Fruit fly (Drosophila melanogaster): Measurements from ENCODE around the gene CG13926.

Gene CG13926

DNA sequence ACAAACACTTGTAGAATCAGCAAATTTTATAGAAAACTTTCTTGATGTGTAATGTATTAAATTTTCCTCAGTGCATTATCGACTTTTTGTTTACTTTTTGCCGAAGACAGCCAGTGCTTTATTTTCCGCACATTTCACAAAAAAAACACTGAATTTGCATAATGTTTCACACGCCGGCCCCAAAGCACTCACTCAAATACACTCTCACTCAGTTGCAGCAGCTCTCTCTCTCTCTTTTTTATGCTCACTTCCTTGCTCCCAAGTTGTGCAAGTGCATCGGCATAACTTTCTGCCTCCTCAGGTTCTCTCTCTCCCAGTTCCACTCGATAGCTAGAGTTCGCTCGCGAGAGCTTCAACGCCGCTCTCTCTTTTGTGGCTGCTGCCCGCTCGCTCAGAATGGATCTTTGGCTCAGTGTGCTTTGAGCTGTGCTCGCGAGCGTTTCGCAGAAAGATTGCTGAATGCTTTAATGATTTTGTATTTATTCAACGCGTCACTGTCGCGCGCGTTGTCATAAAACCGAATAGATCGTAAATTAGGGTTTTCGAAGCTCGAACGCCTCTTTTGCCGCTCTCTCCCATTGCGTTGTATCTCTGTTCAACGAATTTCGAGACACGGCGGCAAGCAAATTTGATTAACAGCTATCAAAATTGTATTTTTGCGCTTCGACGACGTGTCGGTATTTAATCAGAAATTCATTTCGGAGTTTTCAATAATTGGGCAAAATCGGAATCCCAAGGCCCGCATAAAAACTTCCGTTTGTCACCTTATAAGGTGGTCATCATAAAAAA lies 31.5 kb downstream of the CG13926 start (continued):
- TF ChIP-seq emc (GFP tag; optimal IDR thresholded peaks at IDR 0.05): no peak
- TF ChIP-seq ac (GFP tag; optimal IDR thresholded peaks at IDR 0.05): no peak
- TF ChIP-seq Atf6 (GFP tag; IDR thresholded peaks at IDR 0.05): 0 out of 2 replicates have a peak, but pooled peaks have one; percentile 36
- TF ChIP-seq Elba2 (GFP tag; optimal IDR thresholded peaks at IDR 0.05): no peak
- peak; percentile 7 for TF ChIP-seq CG5245 (GFP tag; optimal IDR thresholded peaks at IDR 0.05)
- peak; percentile 54; the same call in 2 of the 3 replicates for TF ChIP-seq CG11695 (GFP tag; IDR thresholded peaks at IDR 0.05)
- TF ChIP-seq nerfin-1 (tag; optimal IDR thresholded peaks at IDR 0.05): no peak
- TF ChIP-seq CG6813 (GFP tag; optimal IDR thresholded peaks at IDR 0.05): peak; percentile 53
- peak; percentile 39 for TF ChIP-seq cg (GFP tag; optimal IDR thresholded peaks at IDR 0.05)
- TF ChIP-seq CG4360 (GFP tag; IDR thresholded peaks at IDR 0.05): peak; percentile 47; the same call in 1 of the 2 replicates
- TF ChIP-seq sim (GFP tag; IDR thresholded peaks at IDR 0.05): no peak
- peak; percentile 75 for TF ChIP-seq nom (GFP tag; optimal IDR thresholded peaks at IDR 0.05)
- TF ChIP-seq YL-1 (GFP tag; optimal IDR thresholded peaks at IDR 0.05): no peak
- TF ChIP-seq odd (GFP tag; optimal IDR thresholded peaks at IDR 0.05): peak; percentile 29
- peak; percentile 28 for TF ChIP-seq vfl (GFP tag; optimal IDR thresholded peaks at IDR 0.05)
- peak; percentile 24; the same call in 1 of the 2 replicates for TF ChIP-seq CG17328 (GFP tag; IDR thresholded peaks at IDR 0.05)
- peak; percentile 78 for TF ChIP-seq lbe (GFP tag; optimal IDR thresholded peaks at IDR 0.05)
- no peak for TF ChIP-seq CG10979 (tag; optimal IDR thresholded peaks at IDR 0.05)
- no peak for TF ChIP-seq CG12219 (GFP tag; optimal IDR thresholded peaks at IDR 0.05)
- TF ChIP-seq yki (optimal IDR thresholded peaks at IDR 0.05): peak; percentile 99
- peak; percentile 65 for TF ChIP-seq rib (GFP tag; IDR thresholded peaks at IDR 0.05)
- no peak for TF ChIP-seq CG9817 (tag; optimal IDR thresholded peaks at IDR 0.05)
- no peak for TF ChIP-seq CG33213 (GFP tag; optimal IDR thresholded peaks at IDR 0.05)
- no peak for TF ChIP-seq H15 (GFP tag; IDR thresholded peaks at IDR 0.05)
- TF ChIP-seq CG34376 (GFP tag; optimal IDR thresholded peaks at IDR 0.05): peak; percentile 66
- no peak for TF ChIP-seq dati (GFP tag; IDR thresholded peaks at IDR 0.05)
- TF ChIP-seq CG12391 (tag; optimal IDR thresholded peaks at IDR 0.05): no peak
- no peak for TF ChIP-seq Dref (GFP tag; IDR thresholded peaks at IDR 0.05)
- peak; percentile 24 for TF ChIP-seq CG15514 (GFP tag; optimal IDR thresholded peaks at IDR 0.05)
- peak; percentile 71 for TF ChIP-seq sens (GFP tag)
- peak; percentile 73 for TF ChIP-seq HLHmδ (GFP tag; optimal IDR thresholded peaks at IDR 0.05)
- TF ChIP-seq pros (GFP tag; optimal IDR thresholded peaks at IDR 0.05): peak; percentile 6
- peak; percentile 9 for TF ChIP-seq ftz-f1 (GFP tag; optimal IDR thresholded peaks at IDR 0.05)
- no peak for TF ChIP-seq CG8089 (GFP tag; optimal IDR thresholded peaks at IDR 0.05)
- peak; percentile 82; the same call in 3 of the 4 replicates for TF ChIP-seq chinmo (GFP tag; IDR thresholded peaks at IDR 0.05; ENCODE audit: partially characterized antibody)
- no peak for TF ChIP-seq CG9932 (GFP tag; IDR thresholded peaks at IDR 0.05)
- TF ChIP-seq CG16813 (GFP tag; IDR thresholded peaks at IDR 0.05; ENCODE audit: partially characterized antibody): no peak
- TF ChIP-seq CG10209 (GFP tag; optimal IDR thresholded peaks at IDR 0.05): no peak
- TF ChIP-seq CG6765 (GFP tag; optimal IDR thresholded peaks at IDR 0.05): peak; percentile 60
- TF ChIP-seq CG11247 (GFP tag; IDR thresholded peaks at IDR 0.05): no peak
- TF ChIP-seq CG15479 (GFP tag; optimal IDR thresholded peaks at IDR 0.05): peak; percentile 58
- peak; percentile 69; the same call in 2 of the 3 replicates for TF ChIP-seq ci (GFP tag; IDR thresholded peaks at IDR 0.05)
- no peak for TF ChIP-seq CkIIα-i1 (GFP tag; IDR thresholded peaks at IDR 0.05)
- TF ChIP-seq CG16779 (GFP tag; IDR thresholded peaks at IDR 0.05): no peak
- TF ChIP-seq amos (GFP tag; IDR thresholded peaks at IDR 0.05; ENCODE audit: partially characterized antibody): peak; percentile 50; the same call in 1 of the 2 replicates
- TF ChIP-seq bigmax (GFP tag; optimal IDR thresholded peaks at IDR 0.05): no peak
- TF ChIP-seq wek (GFP tag; optimal IDR thresholded peaks at IDR 0.05): no peak
- TF ChIP-seq jigr1 (GFP tag; IDR thresholded peaks at IDR 0.05): no peak
- no peak for TF ChIP-seq lmd (GFP tag; IDR thresholded peaks at IDR 0.05)
